Fruit fly (Drosophila melanogaster) whole organism, pupa: ENCODE results near the gene CG32110.

Experiments
- CG10348 ChIP-seq: fragments of 200-800 bp; sonication (Bioruptor generic); IDR thresholded peaks from 2 replicates; pipeline ENCODE4 v1.3.6; 2022; ENCODE audit warnings: missing biosample characterization, missing genetic modification characterization
- CG12605 ChIP-seq: fragments of 200-800 bp; sonication (Bioruptor generic); IDR thresholded peaks from 2 replicates; pipeline ENCODE4 v1.3.6; 2022; ENCODE audit warnings: missing biosample characterization, missing genetic modification characterization
- CG17806 ChIP-seq: fragments of 200-800 bp; sonication (Bioruptor generic); optimal IDR thresholded peaks from 2 replicates; lab custom pipeline; 2018; ENCODE audit warnings: missing biosample characterization, mild to moderate bottlenecking, missing genetic modification characterization, moderate library complexity
- CG34367 ChIP-seq: fragments of 200-800 bp; sonication (Bioruptor generic); optimal IDR thresholded peaks from 2 replicates; lab custom pipeline; 2018; ENCODE audit warnings: missing biosample characterization, mild to moderate bottlenecking, missing genetic modification characterization
- CG8159 ChIP-seq: fragments of 200-800 bp; sonication (Bioruptor generic); optimal IDR thresholded peaks from 3 replicates; lab custom pipeline; 2018; ENCODE audit warnings: missing biosample characterization, mild to moderate bottlenecking, missing genetic modification characterization, moderate library complexity
- CG8301 ChIP-seq: fragments of 200-800 bp; sonication (Bioruptor generic); optimal IDR thresholded peaks from 2 replicates; lab custom pipeline; 2018; ENCODE audit warnings: missing biosample characterization, mild to moderate bottlenecking, missing genetic modification characterization
- EcR ChIP-seq: fragments of 200-800 bp; sonication (Bioruptor generic); optimal IDR thresholded peaks from 3 replicates; lab custom pipeline; 2019; ENCODE audit warnings: missing biosample characterization, missing genetic modification characterization, mild to moderate bottlenecking, moderate library complexity, missing genetic modification reagents
- Ets98B ChIP-seq: fragments of 200-800 bp; sonication (Bioruptor generic); IDR thresholded peaks from 2 replicates; pipeline ENCODE4 v1.3.6; 2022; ENCODE audit warnings: missing biosample characterization, missing genetic modification characterization
- Snoo ChIP-seq: fragments of 200-800 bp; sonication (Bioruptor generic); optimal IDR thresholded peaks from 3 replicates; lab custom pipeline; 2017; ENCODE audit warnings: missing biosample characterization, mild to moderate bottlenecking, missing genetic modification characterization, inconsistent platforms
- rn ChIP-seq: fragments of 200-800 bp; sonication (Bioruptor generic); IDR thresholded peaks from 2 replicates; pipeline ENCODE4 v1.3.6; 2022; ENCODE audit warnings: missing biosample characterization, missing genetic modification characterization

Gene CG32110

DNA sequence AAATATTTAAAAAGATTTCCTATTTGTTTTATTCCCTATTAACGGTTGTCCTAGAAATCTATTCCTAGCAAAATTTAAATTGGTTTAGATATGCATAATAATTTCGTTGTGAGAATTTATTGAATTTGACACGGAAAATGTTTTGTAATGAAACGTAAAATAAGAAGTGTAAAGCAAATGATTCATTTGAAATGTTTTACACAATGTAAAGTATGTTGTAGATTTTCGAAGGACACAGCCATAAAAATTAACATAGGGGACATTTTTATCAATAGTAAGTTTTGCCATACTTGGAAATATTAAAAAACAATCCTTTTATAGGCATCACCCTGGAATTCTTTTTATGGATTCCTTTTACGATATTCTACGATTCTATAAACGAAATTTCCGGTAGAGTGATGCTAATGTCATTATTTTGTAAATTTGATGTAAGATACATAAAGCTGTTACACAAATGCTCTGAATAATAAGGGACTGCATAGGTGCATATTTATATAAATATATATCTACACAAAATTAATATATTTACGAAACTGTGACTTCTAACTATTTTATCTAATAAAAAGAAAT lies 49.1 kb downstream of the CG32110 start:
- TF ChIP-seq Ets98B (GFP tag; lab: Robert Waterston, UW), result no peak
- TF ChIP-seq CG10348 (GFP tag; lab: Robert Waterston, UW), result no peak
- TF ChIP-seq CG17806 (tag; lab: Kevin White, UChicago), result no peak
- no peak for TF ChIP-seq CG12605 (GFP tag; lab: Robert Waterston, UW)
- TF ChIP-seq CG8159 (tag; lab: Kevin White, UChicago), result no peak
- no peak for TF ChIP-seq CG8301 (tag; lab: Kevin White, UChicago)
- no peak for TF ChIP-seq CG34367
- TF ChIP-seq rn (GFP tag; lab: Robert Waterston, UW), result no peak
- TF ChIP-seq EcR (GFP tag; lab: Kevin White, UChicago), result no peak
- no peak for TF ChIP-seq Snoo
